Worm (Caenorhabditis elegans): ENCODE data around the gene nspd-5.

DNA sequence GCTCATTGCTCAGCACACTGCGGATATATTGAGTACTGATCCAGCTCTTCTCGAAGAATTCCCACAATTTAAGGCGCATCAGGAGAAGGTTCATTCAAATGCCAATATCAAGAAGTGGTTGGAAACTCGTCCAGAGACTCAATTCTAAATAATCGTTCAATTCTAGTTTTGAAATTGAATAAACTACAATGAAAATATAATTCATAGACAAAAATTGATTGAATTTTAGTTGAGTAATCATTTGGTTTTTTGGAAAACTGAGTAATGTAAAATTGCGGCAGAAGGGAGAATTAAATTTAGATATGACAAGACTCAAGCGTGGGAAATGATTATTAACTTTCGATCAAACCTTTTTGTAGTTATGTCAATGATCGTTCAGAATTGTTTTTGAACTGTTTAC, 24.2 kb upstream of the nspd-5 start:
- TF ChIP-seq ahr-1 (tag; optimal IDR thresholded peaks at IDR 0.05) (no peak), ceh-24 (tag; optimal IDR thresholded peaks at IDR 0.05) (no peak), lin-11 (tag; optimal IDR thresholded peaks at IDR 0.05) (no peak), tbx-7 (tag; optimal IDR thresholded peaks at IDR 0.05) (no peak), ttx-3 (tag; optimal IDR thresholded peaks at IDR 0.05) (no peak), ztf-16 (tag; optimal IDR thresholded peaks at IDR 0.05) (no peak), lim-6 (tag; optimal IDR thresholded peaks at IDR 0.05) (no peak), F13H6.1 (tag; optimal IDR thresholded peaks at IDR 0.05) (no peak), ceh-2 (tag; optimal IDR thresholded peaks at IDR 0.05) (no peak), hlh-30 (tag; optimal IDR thresholded peaks at IDR 0.05; ENCODE audit: insufficient read depth) (no peak), K09A11.1 (tag; optimal IDR thresholded peaks at IDR 0.05; ENCODE audit: insufficient read depth) (no peak), unc-86 (tag; optimal IDR thresholded peaks at IDR 0.05) (no peak), rnt-1 (tag; optimal IDR thresholded peaks at IDR 0.05) (no peak)

All from whole organism, late embryonic.